Worm (Caenorhabditis elegans) whole organism, late embryonic: ENCODE measurements around the gene met-2.

ENCODE experiments used
- C08G9.2 ChIP-seq: sonication (generic microtip); optimal IDR thresholded peaks from 2 replicates; lab custom pipeline; 2016; ENCODE audit warnings: mild to moderate bottlenecking, missing genetic modification characterization, moderate library complexity, missing compliant biosample characterization
- C38D4.7 ChIP-seq: fragments of 200-800 bp; sonication (Bioruptor generic); optimal IDR thresholded peaks from 2 replicates; lab custom pipeline; 2018; ENCODE audit warnings: mild to moderate bottlenecking, missing genetic modification characterization, moderate library complexity, missing compliant biosample characterization
- F13H6.1 ChIP-seq: sonication (generic microtip); optimal IDR thresholded peaks from 2 replicates; lab custom pipeline; 2016; ENCODE audit warnings: missing genetic modification characterization, missing compliant biosample characterization
- T23F11.4 ChIP-seq: fragments of 200-800 bp; sonication (Bioruptor generic); optimal IDR thresholded peaks from 2 replicates; lab custom pipeline; 2018; ENCODE audit warnings: mild to moderate bottlenecking, missing genetic modification characterization, missing compliant biosample characterization
- ceh-18 ChIP-seq: sonication (generic microtip); optimal IDR thresholded peaks from 2 replicates; lab custom pipeline; 2016; ENCODE audit warnings: missing genetic modification characterization, missing compliant biosample characterization
- ceh-19 ChIP-seq: fragments of 200-800 bp; sonication (Bioruptor generic); optimal IDR thresholded peaks from 2 replicates; lab custom pipeline; 2018; ENCODE audit warnings: mild to moderate bottlenecking, missing genetic modification characterization, missing compliant biosample characterization
- ceh-2 ChIP-seq: sonication (generic microtip); optimal IDR thresholded peaks from 2 replicates; lab custom pipeline; 2016; ENCODE audit warnings: missing genotype, missing genetic modification characterization, missing compliant biosample characterization
- ceh-22 ChIP-seq: sonication (generic microtip); optimal IDR thresholded peaks from 2 replicates; lab custom pipeline; 2017; ENCODE audit warnings: missing biosample characterization, missing genetic modification characterization
- ceh-24 ChIP-seq: sonication (generic microtip); optimal IDR thresholded peaks from 2 replicates; lab custom pipeline; 2016; ENCODE audit warnings: mild to moderate bottlenecking, missing genetic modification characterization, missing compliant biosample characterization
- ceh-31 ChIP-seq: sonication (generic microtip); optimal IDR thresholded peaks from 2 replicates; lab custom pipeline; 2016; ENCODE audit warnings: missing genetic modification characterization, missing compliant biosample characterization
- ceh-34 ChIP-seq: sonication (generic microtip); optimal IDR thresholded peaks from 2 replicates; lab custom pipeline; 2016; ENCODE audit warnings: mild to moderate bottlenecking, missing genetic modification characterization, missing compliant biosample characterization
- ceh-45 ChIP-seq: fragments of 200-800 bp; sonication (Bioruptor generic); IDR thresholded peaks from 2 replicates; pipeline ENCODE4 v1.3.6; 2022; ENCODE audit warnings: missing genetic modification reagents, missing genetic modification characterization, missing compliant biosample characterization
- ceh-48 ChIP-seq: sonication (generic microtip); optimal IDR thresholded peaks from 2 replicates; lab custom pipeline; 2016; ENCODE audit warnings: missing genetic modification characterization, inconsistent platforms, missing compliant biosample characterization
- ceh-6 ChIP-seq: fragments of 200-800 bp; sonication (Bioruptor generic); optimal IDR thresholded peaks from 2 replicates; lab custom pipeline; 2018; ENCODE audit warnings: mild to moderate bottlenecking, missing genetic modification characterization, missing compliant biosample characterization
- ceh-9 ChIP-seq: sonication (generic microtip); optimal IDR thresholded peaks from 2 replicates; lab custom pipeline; 2016; ENCODE audit warnings: mild to moderate bottlenecking, missing genetic modification characterization, inconsistent platforms, missing compliant biosample characterization
- elt-2 ChIP-seq: sonication (generic microtip); optimal IDR thresholded peaks from 2 replicates; lab custom pipeline; 2016; ENCODE audit warnings: missing genetic modification reagents, missing genetic modification characterization, missing compliant biosample characterization
- elt-4 ChIP-seq: sonication (generic microtip); optimal IDR thresholded peaks from 2 replicates; lab custom pipeline; 2016; ENCODE audit warnings: missing genetic modification characterization, missing compliant biosample characterization
- eyg-1 ChIP-seq: sonication (generic microtip); optimal IDR thresholded peaks from 2 replicates; lab custom pipeline; 2016; ENCODE audit warnings: missing genotype, missing genetic modification characterization, missing compliant biosample characterization
- fax-1 ChIP-seq: sonication (generic microtip); optimal IDR thresholded peaks from 2 replicates; lab custom pipeline; 2016; ENCODE audit warnings: missing genotype, missing genetic modification characterization, missing compliant biosample characterization
- fkh-6 ChIP-seq: sonication (generic microtip); optimal IDR thresholded peaks from 2 replicates; lab custom pipeline; 2016; ENCODE audit warnings: missing genetic modification characterization, missing compliant biosample characterization
- gmeb-2 ChIP-seq: sonication (generic microtip); optimal IDR thresholded peaks from 2 replicates; lab custom pipeline; 2016; ENCODE audit warnings: missing genetic modification characterization, inconsistent platforms, missing compliant biosample characterization
- hlh-13 ChIP-seq: fragments of 200-800 bp; sonication (Bioruptor generic); optimal IDR thresholded peaks from 2 replicates; lab custom pipeline; 2018; ENCODE audit warnings: mild to moderate bottlenecking, missing genetic modification characterization, missing compliant biosample characterization
- hlh-15 ChIP-seq: sonication (generic microtip); optimal IDR thresholded peaks from 2 replicates; lab custom pipeline; 2016; ENCODE audit warnings: missing genetic modification characterization, missing compliant biosample characterization
- hlh-30 ChIP-seq: sonication (generic microtip); optimal IDR thresholded peaks from 2 replicates; lab custom pipeline; 2017; ENCODE audit warnings: antibody characterized with exemption, missing genetic modification characterization, missing compliant biosample characterization; ENCODE audit not compliant: insufficient read depth
- hlh-6 ChIP-seq: sonication (generic microtip); optimal IDR thresholded peaks from 2 replicates; lab custom pipeline; 2016; ENCODE audit warnings: missing genotype, missing genetic modification characterization, missing compliant biosample characterization
- hlh-8 ChIP-seq: sonication (generic microtip); optimal IDR thresholded peaks from 2 replicates; lab custom pipeline; 2016; ENCODE audit warnings: missing genotype, missing genetic modification characterization, missing compliant biosample characterization
- lim-6 ChIP-seq: sonication (generic microtip); optimal IDR thresholded peaks from 2 replicates; lab custom pipeline; 2016; ENCODE audit warnings: missing genetic modification characterization, missing compliant biosample characterization
- nfya-1 ChIP-seq: sonication (generic microtip); optimal IDR thresholded peaks from 2 replicates; lab custom pipeline; 2017; ENCODE audit warnings: missing genetic modification characterization, mild to moderate bottlenecking, missing compliant biosample characterization, antibody characterized with exemption, moderate library complexity
- nhr-11 ChIP-seq: fragments of 150-350 bp; optimal IDR thresholded peaks from 2 replicates; lab custom pipeline; 2014; ENCODE audit warnings: missing biosample characterization, missing genetic modification characterization
- odd-2 ChIP-seq: sonication (generic microtip); optimal IDR thresholded peaks from 2 replicates; lab custom pipeline; 2017; ENCODE audit warnings: antibody characterized with exemption, mild to moderate bottlenecking, missing genetic modification characterization, missing compliant biosample characterization
- pag-3 ChIP-seq: sonication (generic microtip); optimal IDR thresholded peaks from 2 replicates; lab custom pipeline; 2016; ENCODE audit warnings: missing compliant biosample characterization, missing genetic modification characterization, borderline replicate concordance
- pat-9 ChIP-seq: fragments of 200-800 bp; sonication (Bioruptor generic); optimal IDR thresholded peaks from 2 replicates; lab custom pipeline; 2018; ENCODE audit warnings: mild to moderate bottlenecking, missing genetic modification characterization, moderate library complexity, missing compliant biosample characterization
- pha-2 ChIP-seq: sonication (generic microtip); optimal IDR thresholded peaks from 2 replicates; lab custom pipeline; 2017; ENCODE audit warnings: mild to moderate bottlenecking, missing genetic modification characterization, missing compliant biosample characterization
- pqm-1 ChIP-seq: sonication (generic microtip); optimal IDR thresholded peaks from 2 replicates; lab custom pipeline; 2016; ENCODE audit warnings: missing genetic modification characterization, missing compliant biosample characterization
- pros-1 ChIP-seq: fragments of 150-350 bp; optimal IDR thresholded peaks from 2 replicates; lab custom pipeline; 2014; ENCODE audit warnings: missing biosample characterization, missing genetic modification reagents, missing genetic modification characterization
- ref-2 ChIP-seq: sonication (generic microtip); optimal IDR thresholded peaks from 2 replicates; lab custom pipeline; 2016; ENCODE audit warnings: missing genetic modification characterization, missing compliant biosample characterization
- sdc-2 ChIP-seq: sonication (generic microtip); optimal IDR thresholded peaks from 2 replicates; lab custom pipeline; 2016; ENCODE audit warnings: missing genotype, missing genetic modification characterization, missing compliant biosample characterization
- sox-2 ChIP-seq: fragments of 200-800 bp; sonication (Bioruptor generic); IDR thresholded peaks from 2 replicates; pipeline ENCODE4 v1.3.6; 2022; ENCODE audit warnings: missing genetic modification reagents, missing genetic modification characterization, missing compliant biosample characterization
- syd-9 ChIP-seq: sonication (generic microtip); optimal IDR thresholded peaks from 2 replicates; lab custom pipeline; 2016; ENCODE audit warnings: mild to moderate bottlenecking, missing genetic modification characterization, moderate library complexity, missing compliant biosample characterization
- tbx-2 ChIP-seq: sonication (generic microtip); optimal IDR thresholded peaks from 2 replicates; lab custom pipeline; 2016; ENCODE audit warnings: missing genetic modification characterization, missing compliant biosample characterization
- tbx-7 ChIP-seq: sonication (generic microtip); optimal IDR thresholded peaks from 2 replicates; lab custom pipeline; 2016; ENCODE audit warnings: missing genotype, missing genetic modification characterization, missing compliant biosample characterization
- unc-3 ChIP-seq, 2 experiments: fragments of 200-800 bp in 1 of 2; sonication (Bioruptor generic) in 1 of 2; sonication (generic microtip) in 1 of 2; conservative IDR thresholded peaks in 1 of 2; optimal IDR thresholded peaks in 1 of 2; 2 replicates each; pipeline versions ENCODE4 v1.3.6 to Lab custom; 2016 to 2022; ENCODE audit warnings: missing compliant biosample characterization in 2 of 2, missing genetic modification characterization in 2 of 2, missing genetic modification reagents in 1 of 2
- unc-42 ChIP-seq: sonication (generic microtip); optimal IDR thresholded peaks from 2 replicates; lab custom pipeline; 2016; ENCODE audit warnings: missing genotype, missing genetic modification characterization, missing compliant biosample characterization
- unc-55 ChIP-seq: sonication (generic microtip); optimal IDR thresholded peaks from 2 replicates; lab custom pipeline; 2017; ENCODE audit warnings: missing biosample characterization, missing genetic modification reagents, missing genetic modification characterization
- zip-5 ChIP-seq: sonication (generic microtip); optimal IDR thresholded peaks from 2 replicates; lab custom pipeline; 2016; ENCODE audit warnings: missing genetic modification characterization, missing compliant biosample characterization

Gene met-2

DNA sequence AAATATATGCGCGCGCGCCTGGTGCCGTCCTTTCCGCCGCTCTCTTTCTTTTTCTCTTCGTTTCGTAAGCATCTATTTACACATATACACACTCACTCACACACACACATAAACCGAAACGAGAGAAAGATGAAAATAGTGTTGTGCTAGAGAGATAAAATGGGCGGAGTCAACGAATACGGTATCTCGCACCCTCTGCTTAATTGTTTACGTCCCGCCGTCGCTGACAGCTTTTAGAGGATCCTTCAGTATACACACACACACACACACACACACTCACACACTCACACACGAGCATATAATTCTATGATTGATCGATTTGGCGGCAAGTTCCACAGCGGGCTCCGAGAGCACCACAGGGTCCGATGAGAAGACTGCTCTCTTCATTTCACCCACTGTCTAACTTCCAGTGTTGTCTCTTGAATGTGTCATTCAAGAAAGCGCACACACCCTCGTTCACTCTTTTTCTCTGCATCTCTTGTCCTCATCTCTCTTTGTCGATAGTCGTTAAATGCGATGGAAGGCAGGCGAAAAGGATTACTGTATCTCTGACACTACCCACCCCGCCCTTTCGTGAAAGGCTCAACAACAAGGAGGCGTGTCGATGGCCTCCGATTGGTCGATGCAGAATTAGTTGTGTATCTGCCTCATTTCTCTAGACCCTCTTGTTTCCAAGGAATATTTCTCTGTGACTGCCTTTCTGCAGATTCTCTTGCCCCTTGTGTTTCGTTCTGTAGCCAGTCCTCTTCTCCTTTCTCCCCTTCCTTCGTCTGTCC lies 42.3 kb downstream of the met-2 start (continued):
- peak; percentile 15 for TF ChIP-seq hlh-8
- TF ChIP-seq pha-2 (tag; lab: Kevin White, UChicago) = peak; percentile 83
- TF ChIP-seq sox-2 (GFP tag; lab: Robert Waterston, UW) = peak; percentile 61
- TF ChIP-seq syd-9 (tag; lab: Kevin White, UChicago) = peak; percentile 76
- TF ChIP-seq F13H6.1 (tag; lab: Kevin White, UChicago) = peak; percentile 48
- peak; percentile 70 for TF ChIP-seq hlh-30 (tag; lab: Kevin White, UChicago)
- TF ChIP-seq pag-3 (tag; lab: Kevin White, UChicago) = peak; percentile 29
- TF ChIP-seq unc-3 (GFP tag; conservative IDR thresholded peaks at IDR 0.05; lab: Robert Waterston, UW) = no peak
- TF ChIP-seq unc-3 (tag; optimal IDR thresholded peaks at IDR 0.05; lab: Kevin White, UChicago) = peak; percentile 1
- TF ChIP-seq gmeb-2 = peak; percentile 35
- TF ChIP-seq ceh-6 = peak; percentile 18
- TF ChIP-seq pros-1 (tag; lab: Kevin White, UChicago) = peak; percentile 44

DNA sequence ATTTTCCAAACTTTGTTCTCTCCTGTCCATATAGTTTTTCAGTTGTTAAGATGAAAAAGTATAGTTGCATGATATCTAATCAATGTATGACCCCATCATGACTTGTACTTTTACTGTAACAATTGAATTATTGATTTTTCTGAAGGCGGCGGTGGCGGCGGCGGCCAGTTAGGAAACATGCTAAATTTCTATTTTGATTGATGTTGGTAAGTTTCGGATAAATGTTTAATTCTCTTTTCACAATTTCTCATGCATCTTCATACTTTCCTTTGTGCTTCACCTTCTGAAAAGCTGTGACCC lies 42.8 kb downstream of the met-2 start, which contains the start of gene sor-1:
TSS of gene sor-1 (plus strand) at position 201 of the 300 bp plus-strand sequence.
- no peak for TF ChIP-seq hlh-13 (GFP tag; lab: Kevin White, UChicago)
- TF ChIP-seq, all 69 proteins: peak for 0

DNA sequence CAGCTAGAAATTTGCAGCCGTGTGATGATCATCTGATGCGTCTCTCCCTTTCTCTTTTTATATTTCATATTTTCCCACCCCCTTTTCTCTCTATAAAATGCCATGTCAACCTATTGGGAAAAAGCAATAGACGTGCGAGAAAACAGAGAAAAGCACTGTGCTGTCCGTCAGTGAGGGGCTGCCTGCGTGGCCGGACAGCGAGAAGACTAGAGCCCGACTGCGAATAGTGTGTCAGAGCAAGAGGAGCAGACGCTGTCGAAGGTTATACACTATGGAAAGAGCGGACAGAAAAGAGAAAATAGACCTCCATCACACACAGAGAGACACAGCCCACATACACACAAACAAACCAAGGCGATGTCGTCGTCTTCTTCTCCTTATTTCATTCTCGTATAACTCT lies 50.0 kb downstream of the met-2 start:
- TF ChIP-seq lim-6 (tag; lab: Kevin White, UChicago) (no peak), T23F11.4 (GFP tag; lab: Kevin White, UChicago) (no peak), odd-2 (tag; lab: Kevin White, UChicago) (no peak), tbx-2 (peak; percentile 69), ceh-34 (tag; lab: Kevin White, UChicago) (peak; percentile 46), pros-1 (tag; lab: Kevin White, UChicago) (peak; percentile 10), ceh-18 (peak; percentile 59), pha-2 (tag; lab: Kevin White, UChicago) (no peak), ceh-2 (peak; percentile 43), unc-42 (no peak), tbx-7 (tag; lab: Kevin White, UChicago) (no peak), ceh-9 (no peak), elt-4 (tag; lab: Kevin White, UChicago) (no peak), fax-1 (tag; lab: Kevin White, UChicago) (peak; percentile 5), sdc-2 (tag; lab: Kevin White, UChicago) (peak; percentile 16), hlh-6 (tag; lab: Kevin White, UChicago) (peak; percentile 42), zip-5 (tag; lab: Kevin White, UChicago) (no peak), elt-2 (tag; lab: Kevin White, UChicago) (peak; percentile 51), ceh-6 (no peak), nhr-11 (tag; lab: Kevin White, UChicago) (no peak), F13H6.1 (tag; lab: Kevin White, UChicago) (peak; percentile 32), fkh-6 (tag; lab: Kevin White, UChicago) (no peak), sox-2 (GFP tag; lab: Robert Waterston, UW) (no peak), ceh-22 (tag; lab: Kevin White, UChicago) (no peak), ceh-31 (tag; lab: Kevin White, UChicago) (peak; percentile 59), ref-2 (peak; percentile 58), ceh-45 (GFP tag; lab: Robert Waterston, UW) (no peak), pat-9 (tag; lab: Kevin White, UChicago) (no peak), hlh-30 (tag; lab: Kevin White, UChicago) (no peak), hlh-15 (tag; lab: Kevin White, UChicago) (no peak), ceh-48 (peak; percentile 14), C38D4.7 (no peak), pqm-1 (tag; lab: Kevin White, UChicago) (no peak), eyg-1 (tag; lab: Kevin White, UChicago) (no peak), C08G9.2 (tag; lab: Kevin White, UChicago) (no peak), unc-55 (peak; percentile 40), hlh-13 (GFP tag; lab: Kevin White, UChicago) (no peak), nfya-1 (tag; lab: Kevin White, UChicago) (peak; percentile 85), ceh-19 (GFP tag; lab: Kevin White, UChicago) (no peak), ceh-24 (no peak)
